Fruit fly (Drosophila melanogaster): ENCODE measurements around the gene Jasper.

Gene Jasper

DNA sequence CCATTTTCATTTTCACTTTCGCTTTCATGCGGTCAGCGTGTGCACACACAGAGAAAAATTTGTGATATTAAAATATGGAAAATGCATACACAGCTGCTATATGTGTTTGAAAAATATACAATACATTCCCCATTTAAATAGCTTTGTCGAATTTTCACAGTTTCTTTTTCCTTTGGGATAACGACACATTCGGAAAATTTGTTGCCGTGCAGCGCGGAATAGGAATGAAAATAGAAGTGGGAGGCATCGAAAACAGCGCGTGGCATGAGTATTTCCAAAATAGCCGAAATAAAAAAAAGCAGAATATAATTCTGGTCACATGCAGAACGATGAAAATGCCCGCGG, 40.4 kb downstream of the Jasper start (continued):
- TF ChIP-seq nerfin-1 (tag; optimal IDR thresholded peaks at IDR 0.05) (peak; percentile 75), tap (tag; optimal IDR thresholded peaks at IDR 0.05) (peak; percentile 84), lmd (GFP tag; IDR thresholded peaks at IDR 0.05) (peak; percentile 90), CG14965 (GFP tag; optimal IDR thresholded peaks at IDR 0.05; ENCODE audit: borderline replicate concordance) (peak; percentile 63), CG2116 (GFP tag; optimal IDR thresholded peaks at IDR 0.05) (peak; percentile 37), CG1832 (GFP tag; optimal IDR thresholded peaks at IDR 0.05) (no peak), tgo (GFP tag; IDR thresholded peaks at IDR 0.05) (peak; percentile 79), CG11695 (GFP tag; IDR thresholded peaks at IDR 0.05) (peak; percentile 78), CG30431 (GFP tag; optimal IDR thresholded peaks at IDR 0.05) (peak; percentile 71), Pdp1 (GFP tag; optimal IDR thresholded peaks at IDR 0.05) (peak; percentile 83 to 84), CG3995 (GFP tag; optimal IDR thresholded peaks at IDR 0.05) (no peak), NfI (GFP tag; optimal IDR thresholded peaks at IDR 0.05) (peak; percentile 86), twi (tag; optimal IDR thresholded peaks at IDR 0.05) (peak; percentile 61), unc-4 (GFP tag; IDR thresholded peaks at IDR 0.05; ENCODE audit: partially characterized antibody) (no peak), YL-1 (GFP tag; optimal IDR thresholded peaks at IDR 0.05) (peak; percentile 16), disco-r (GFP tag; optimal IDR thresholded peaks at IDR 0.05) (peak; percentile 75), br (optimal IDR thresholded peaks at IDR 0.05) (no peak), Sox100B (GFP tag; optimal IDR thresholded peaks at IDR 0.05) (peak; percentile 69), CTCF (GFP tag; optimal IDR thresholded peaks at IDR 0.05) (peak; percentile 18), CG11398 (GFP tag; optimal IDR thresholded peaks at IDR 0.05) (peak; percentile 73), Ets97D (GFP tag; optimal IDR thresholded peaks at IDR 0.05) (peak; percentile 57), CG14667 (GFP tag; IDR thresholded peaks at IDR 0.05) (peak; percentile 62), ssp (GFP tag; IDR thresholded peaks at IDR 0.05) (peak; percentile 76), Nf-YB (GFP tag; optimal IDR thresholded peaks at IDR 0.05) (peak; percentile 58), fru (optimal IDR thresholded peaks at IDR 0.05) (no peak), CG9797 (GFP tag; optimal IDR thresholded peaks at IDR 0.05) (no peak), CG2120 (GFP tag; optimal IDR thresholded peaks at IDR 0.05) (peak; percentile 95), dpn (GFP tag; optimal IDR thresholded peaks at IDR 0.05) (peak; percentile 87 to 88), CG1647 (GFP tag; optimal IDR thresholded peaks at IDR 0.05) (peak; percentile 85), CG43689 (GFP tag; IDR thresholded peaks at IDR 0.05) (peak; percentile 73), CG2875 (GFP tag; optimal IDR thresholded peaks at IDR 0.05) (peak; percentile 79), dimm (GFP tag; IDR thresholded peaks at IDR 0.05) (peak; percentile 59), CG34422 (GFP tag; IDR thresholded peaks at IDR 0.05) (peak; percentile 90), bsh (GFP tag; optimal IDR thresholded peaks at IDR 0.05) (peak in 1 of 2 experiments; percentile 90), CG17612 (GFP tag; IDR thresholded peaks at IDR 0.05) (peak; percentile 76), ci (GFP tag; IDR thresholded peaks at IDR 0.05) (peak; percentile 93), oc (tag; optimal IDR thresholded peaks at IDR 0.05) (peak; percentile 82), NK7.1 (GFP tag; optimal IDR thresholded peaks at IDR 0.05) (peak; percentile 71), sens-2 (GFP tag; IDR thresholded peaks at IDR 0.05) (peak; percentile 78), aop (GFP tag; IDR thresholded peaks at IDR 0.05) (no peak), CoRest (tag; optimal IDR thresholded peaks at IDR 0.05) (peak; percentile 87), B-H2 (GFP tag; optimal IDR thresholded peaks at IDR 0.05) (peak; percentile 72), ap (GFP tag; IDR thresholded peaks at IDR 0.05) (peak; percentile 78), Sox102F (GFP tag; optimal IDR thresholded peaks at IDR 0.05) (peak; percentile 90), run (tag; optimal IDR thresholded peaks at IDR 0.05) (peak; percentile 87), CG3281 (GFP tag; optimal IDR thresholded peaks at IDR 0.05) (peak; percentile 84), Kr (GFP tag; optimal IDR thresholded peaks at IDR 0.05) (no peak), sob (GFP tag; IDR thresholded peaks at IDR 0.05) (peak; percentile 91), klu (GFP tag; IDR thresholded peaks at IDR 0.05) (peak; percentile 76), Myb (GFP tag; optimal IDR thresholded peaks at IDR 0.05) (peak; percentile 74), CG17361 (GFP tag; IDR thresholded peaks at IDR 0.05) (peak; percentile 82), Fer3 (tag; optimal IDR thresholded peaks at IDR 0.05) (peak; percentile 88), unpg (GFP tag; optimal IDR thresholded peaks at IDR 0.05) (peak; percentile 86)
